Worm (Caenorhabditis elegans): Measurements from ENCODE around the gene pud-1.2.

pud-1.2 gene

DNA sequence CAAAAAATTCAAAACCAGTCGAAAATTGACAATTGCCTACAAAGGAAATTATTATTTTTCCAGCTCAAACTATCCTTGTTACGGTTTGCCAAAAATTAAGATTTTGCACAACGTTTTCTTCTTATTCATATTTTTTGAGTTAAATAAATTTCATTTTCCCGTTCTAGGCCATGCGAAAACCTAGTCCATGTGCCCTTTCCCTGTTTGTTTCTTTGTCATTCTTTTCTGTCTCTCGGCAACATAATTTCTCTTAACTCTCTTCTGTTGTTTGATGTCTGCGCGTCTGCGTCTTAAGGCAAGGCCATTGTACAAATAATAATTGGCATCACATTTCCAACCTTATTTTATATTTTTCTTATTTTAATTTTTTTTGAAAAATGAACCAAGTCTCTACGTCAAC is 40.9 kb downstream of the pud-1.2 start, which contains the start of gene nhr-228 (continued):
- TF ChIP-seq ama-1 (optimal IDR thresholded peaks at IDR 0.05) (no peak), ceh-24 (tag; optimal IDR thresholded peaks at IDR 0.05) (no peak), unc-3 (GFP tag; conservative IDR thresholded peaks at IDR 0.05) (no peak), unc-3 (tag; optimal IDR thresholded peaks at IDR 0.05) (no peak), ceh-30 (tag; optimal IDR thresholded peaks at IDR 0.05) (no peak), hlh-15 (tag; optimal IDR thresholded peaks at IDR 0.05) (no peak), fkh-6 (tag; optimal IDR thresholded peaks at IDR 0.05) (no peak), pqm-1 (tag; optimal IDR thresholded peaks at IDR 0.05) (no peak), nhr-11 (tag; optimal IDR thresholded peaks at IDR 0.05) (no peak), ttx-3 (tag; optimal IDR thresholded peaks at IDR 0.05) (no peak), ztf-16 (tag; optimal IDR thresholded peaks at IDR 0.05) (no peak), ceh-34 (tag; optimal IDR thresholded peaks at IDR 0.05) (peak; percentile 35), T23F11.4 (GFP tag; optimal IDR thresholded peaks at IDR 0.05) (no peak), ceh-19 (GFP tag; optimal IDR thresholded peaks at IDR 0.05) (no peak)

- TF ChIP-seq ceh-34 (tag; optimal IDR thresholded peaks at IDR 0.05) (peak; percentile 87), lin-11 (tag; optimal IDR thresholded peaks at IDR 0.05) (no peak), ref-2 (tag; optimal IDR thresholded peaks at IDR 0.05) (no peak), ceh-30 (tag; optimal IDR thresholded peaks at IDR 0.05) (no peak), rnt-1 (tag; optimal IDR thresholded peaks at IDR 0.05) (no peak), mec-3 (tag; optimal IDR thresholded peaks at IDR 0.05; ENCODE audit: borderline replicate concordance) (no peak), madf-2 (tag; optimal IDR thresholded peaks at IDR 0.05) (no peak), ceh-2 (tag; optimal IDR thresholded peaks at IDR 0.05) (no peak), eyg-1 (tag; optimal IDR thresholded peaks at IDR 0.05) (no peak), ceh-31 (tag; optimal IDR thresholded peaks at IDR 0.05) (peak; percentile 12), syd-9 (tag; optimal IDR thresholded peaks at IDR 0.05) (no peak), hlh-6 (tag; optimal IDR thresholded peaks at IDR 0.05) (no peak), hlh-13 (GFP tag; optimal IDR thresholded peaks at IDR 0.05) (no peak), hlh-15 (tag; optimal IDR thresholded peaks at IDR 0.05) (no peak), fkh-10 (GFP tag; optimal IDR thresholded peaks at IDR 0.05) (no peak), npax-4 (tag; optimal IDR thresholded peaks at IDR 0.05) (no peak), ceh-24 (tag; optimal IDR thresholded peaks at IDR 0.05) (no peak), hlh-8 (tag; optimal IDR thresholded peaks at IDR 0.05) (no peak), pha-2 (tag; optimal IDR thresholded peaks at IDR 0.05) (peak; percentile 7), pax-1 (tag; optimal IDR thresholded peaks at IDR 0.05) (no peak), pha-4 (tag; optimal IDR thresholded peaks at IDR 0.05) (no peak), nhr-11 (tag; optimal IDR thresholded peaks at IDR 0.05) (no peak), ceh-19 (GFP tag; optimal IDR thresholded peaks at IDR 0.05) (no peak), ceh-9 (tag; optimal IDR thresholded peaks at IDR 0.05) (no peak), fax-1 (tag; optimal IDR thresholded peaks at IDR 0.05) (no peak), sox-2 (GFP tag; IDR thresholded peaks at IDR 0.05) (no peak), nfya-1 (tag; optimal IDR thresholded peaks at IDR 0.05) (peak; percentile 35), ceh-48 (tag; optimal IDR thresholded peaks at IDR 0.05) (no peak), unc-3 (GFP tag; conservative IDR thresholded peaks at IDR 0.05) (no peak), unc-3 (tag; optimal IDR thresholded peaks at IDR 0.05) (no peak)
These were observed 43.8 kb downstream of the pud-1.2 start, which contains the start of gene fbxa-137 for ce11 chrV:2278543-2278942. fbxa-137 (plus strand) TSS chrV:2278816.

DNA sequence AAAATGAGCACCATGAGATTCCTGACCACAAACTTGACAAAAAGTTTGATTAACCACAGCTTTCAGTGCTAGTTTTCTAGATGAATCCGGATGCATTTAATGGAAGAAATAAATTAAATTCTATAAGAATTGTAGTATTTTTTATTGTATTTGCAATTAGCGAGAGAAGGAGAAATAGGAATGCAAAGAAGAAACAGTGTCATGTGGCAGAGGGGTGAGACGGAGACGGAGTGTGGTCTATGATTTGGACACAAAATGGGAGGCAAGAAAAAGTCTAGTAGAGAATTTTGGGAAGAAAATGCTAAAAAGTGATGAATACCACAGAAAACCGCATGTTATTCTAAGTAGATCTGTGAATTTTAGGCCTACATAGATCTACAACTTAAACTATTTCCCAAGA is 44.3 kb downstream of the pud-1.2 start, which contains the start of gene nhr-59:
Gene nhr-59, minus strand, starts transcription at position 214 of the 400 bp plus-strand sequence.
- TF ChIP-seq hlh-30 (tag; optimal IDR thresholded peaks at IDR 0.05; ENCODE audit: insufficient read depth) (peak; percentile 44), sox-4 (tag; optimal IDR thresholded peaks at IDR 0.05) (no peak), ceh-22 (tag; optimal IDR thresholded peaks at IDR 0.05) (no peak), gmeb-2 (tag; optimal IDR thresholded peaks at IDR 0.05) (no peak), ceh-14 (tag; optimal IDR thresholded peaks at IDR 0.05) (no peak), syd-9 (tag; optimal IDR thresholded peaks at IDR 0.05) (no peak)

Measured in whole organism, late embryonic.